Worm (Caenorhabditis elegans) whole organism, L2 larva: ENCODE measurements around the gene srd-8.

ENCODE experiments used
- Y55F3AM.14 ChIP-seq: fragments of 200-800 bp; sonication (Bioruptor generic); optimal IDR thresholded peaks from 2 replicates; lab custom pipeline; 2018; ENCODE audit warnings: mild to moderate bottlenecking, missing genetic modification characterization, missing compliant biosample characterization
- alr-1 ChIP-seq: fragments of 150-350 bp; optimal IDR thresholded peaks from 2 replicates; lab custom pipeline; 2014; ENCODE audit warnings: missing biosample characterization, missing genetic modification characterization
- blmp-1 ChIP-seq: sonication (generic microtip); optimal IDR thresholded peaks from 2 replicates; lab custom pipeline; 2017; ENCODE audit warnings: missing genetic modification characterization, mild to moderate bottlenecking, missing compliant biosample characterization, antibody characterized with exemption, moderate library complexity; ENCODE audit not compliant: insufficient read depth
- egl-27 ChIP-seq: sonication (generic microtip); optimal IDR thresholded peaks from 3 replicates; lab custom pipeline; 2017; ENCODE audit warnings: missing biosample characterization, missing genetic modification reagents, missing genetic modification characterization
- lin-39 ChIP-seq: fragments of 150-350 bp; optimal IDR thresholded peaks from 2 replicates; lab custom pipeline; 2014; ENCODE audit warnings: missing biosample characterization, missing genetic modification reagents, missing genetic modification characterization
- lsy-2 ChIP-seq, 2 experiments: fragments of 150-350 bp in 1 of 2; sonication (generic microtip) in 1 of 2; optimal IDR thresholded peaks; 2 replicates each; lab custom pipeline; 2014 to 2017; ENCODE audit warnings: missing biosample characterization in 2 of 2, missing genetic modification characterization in 2 of 2
- mab-5 ChIP-seq: fragments of 150-350 bp; optimal IDR thresholded peaks from 2 replicates; lab custom pipeline; 2014; ENCODE audit warnings: missing biosample characterization, missing genetic modification characterization
- peb-1 ChIP-seq: fragments of 150-350 bp; optimal IDR thresholded peaks from 2 replicates; lab custom pipeline; 2014; ENCODE audit warnings: missing biosample characterization, missing genetic modification characterization
- sem-4 ChIP-seq: fragments of 150-350 bp; optimal IDR thresholded peaks from 2 replicates; lab custom pipeline; 2014; ENCODE audit warnings: missing biosample characterization, missing genetic modification reagents, missing genetic modification characterization
- skn-1 ChIP-seq: sonication (generic microtip); optimal IDR thresholded peaks from 2 replicates; lab custom pipeline; 2017; ENCODE audit warnings: missing biosample characterization, missing genetic modification characterization
- snpc-4 ChIP-seq: fragments of 150-350 bp; optimal IDR thresholded peaks from 2 replicates; lab custom pipeline; 2014; ENCODE audit warnings: missing biosample characterization, missing genetic modification characterization
- unc-39 ChIP-seq: fragments of 150-350 bp; optimal IDR thresholded peaks from 2 replicates; lab custom pipeline; 2014; ENCODE audit warnings: missing biosample characterization, missing genetic modification characterization
- zag-1 ChIP-seq: fragments of 150-350 bp; optimal IDR thresholded peaks from 2 replicates; lab custom pipeline; 2014; ENCODE audit warnings: missing biosample characterization, missing genetic modification characterization
- ztf-4 ChIP-seq: fragments of 150-350 bp; optimal IDR thresholded peaks from 2 replicates; lab custom pipeline; 2014; ENCODE audit warnings: missing biosample characterization, missing genetic modification characterization

- TF ChIP-seq snpc-4 (no peak), lsy-2 (tag; optimal IDR thresholded peaks at IDR 0.05; lab: Kevin White, UChicago) (no peak), unc-39 (tag; lab: Kevin White, UChicago) (no peak), peb-1 (no peak), ztf-4 (no peak), egl-27 (tag; lab: Kevin White, UChicago) (no peak), lin-39 (tag; lab: Kevin White, UChicago) (no peak), Y55F3AM.14 (GFP tag; lab: Kevin White, UChicago) (no peak), zag-1 (tag; lab: Kevin White, UChicago) (no peak), blmp-1 (tag; lab: Kevin White, UChicago) (no peak), mab-5 (tag; lab: Kevin White, UChicago) (no peak), alr-1 (no peak), sem-4 (tag; lab: Kevin White, UChicago) (no peak), skn-1 (no peak)
These were observed 12.9 kb downstream of the srd-8 start for ce11 chrIV:5632536-5632935.
